Fruit fly (Drosophila melanogaster): ENCODE results near the gene CG2126.

The CG2126 gene

DNA sequence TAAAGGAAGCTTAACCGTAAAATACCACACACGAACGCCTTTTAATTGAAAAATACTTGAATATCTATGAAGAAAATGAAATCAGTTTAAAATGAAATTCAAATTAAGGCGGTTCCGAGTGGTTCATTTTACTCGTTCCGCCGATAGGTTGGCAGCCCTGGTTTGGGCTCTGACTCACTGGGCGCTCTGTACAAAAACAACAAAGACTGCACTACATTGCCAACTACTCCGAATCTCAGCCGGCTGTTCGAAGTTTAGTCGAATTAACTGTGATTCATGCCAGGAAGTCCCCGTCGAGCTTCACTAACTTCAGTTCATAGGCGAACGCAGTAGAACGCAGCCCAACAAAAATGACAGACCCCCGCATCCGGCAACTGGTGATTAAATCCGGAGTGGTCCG, 33.2 kb downstream of the CG2126 start, which contains the start of gene Tbca (continued):
- TF ChIP-seq amos (GFP tag; IDR thresholded peaks at IDR 0.05; ENCODE audit: partially characterized antibody) (peak; percentile 79), tin (GFP tag; optimal IDR thresholded peaks at IDR 0.05) (no peak), ERR (GFP tag; optimal IDR thresholded peaks at IDR 0.05) (no peak), repo (GFP tag; optimal IDR thresholded peaks at IDR 0.05) (no peak), salm (tag; optimal IDR thresholded peaks at IDR 0.05) (no peak), pfk (GFP tag; optimal IDR thresholded peaks at IDR 0.05) (peak; percentile 97), CG7271 (tag; optimal IDR thresholded peaks at IDR 0.05) (no peak), HLH3B (GFP tag; IDR thresholded peaks at IDR 0.05) (no peak), nmo (GFP tag; optimal IDR thresholded peaks at IDR 0.05) (peak; percentile 4), CG2678 (tag; optimal IDR thresholded peaks at IDR 0.05) (no peak), vfl (GFP tag; optimal IDR thresholded peaks at IDR 0.05) (no peak), Nf-YC (tag; optimal IDR thresholded peaks at IDR 0.05) (no peak), Antp (GFP tag; optimal IDR thresholded peaks at IDR 0.05) (no peak), CG6683 (GFP tag; optimal IDR thresholded peaks at IDR 0.05) (no peak)

- no peak for TF ChIP-seq wek (GFP tag; optimal IDR thresholded peaks at IDR 0.05)
- no peak for TF ChIP-seq CG31441 (GFP tag; IDR thresholded peaks at IDR 0.05)
- TF ChIP-seq CG2199 (GFP tag; IDR thresholded peaks at IDR 0.05), result no peak
- no peak for TF ChIP-seq Rx (GFP tag; IDR thresholded peaks at IDR 0.05)
- TF ChIP-seq salm (tag; optimal IDR thresholded peaks at IDR 0.05), result no peak
- no peak for TF ChIP-seq CG13624 (GFP tag; optimal IDR thresholded peaks at IDR 0.05)
- TF ChIP-seq row (GFP tag; IDR thresholded peaks at IDR 0.05), result peak; percentile 20; the same call in 1 of the 3 replicates
- TF ChIP-seq dan (GFP tag; IDR thresholded peaks at IDR 0.05), result no peak
- no peak for TF ChIP-seq CG7556 (GFP tag; optimal IDR thresholded peaks at IDR 0.05)
- peak; percentile 21 for TF ChIP-seq Deaf1 (tag; optimal IDR thresholded peaks at IDR 0.05)
- no peak for TF ChIP-seq Mes4 (GFP tag; optimal IDR thresholded peaks at IDR 0.05)
- TF ChIP-seq dati (GFP tag; IDR thresholded peaks at IDR 0.05), result no peak
- peak; percentile 44; the same call in 1 of the 2 replicates for TF ChIP-seq vvl (GFP tag; IDR thresholded peaks at IDR 0.05)
- TF ChIP-seq CG43689 (GFP tag; IDR thresholded peaks at IDR 0.05), result no peak
- no peak for TF ChIP-seq CG17385 (GFP tag; optimal IDR thresholded peaks at IDR 0.05)
- no peak for TF ChIP-seq CG17802 (tag; optimal IDR thresholded peaks at IDR 0.05)
- no peak for TF ChIP-seq ab (GFP tag; optimal IDR thresholded peaks at IDR 0.05)
- no peak for TF ChIP-seq GATAe (GFP tag; conservative IDR thresholded peaks at IDR 0.05)
- TF ChIP-seq tgo (GFP tag; IDR thresholded peaks at IDR 0.05), result no peak
- TF ChIP-seq CG6689 (GFP tag; IDR thresholded peaks at IDR 0.05), result no peak
- TF ChIP-seq CG7839 (tag; optimal IDR thresholded peaks at IDR 0.05), result no peak
- TF ChIP-seq cwo (GFP tag; optimal IDR thresholded peaks at IDR 0.05), result no peak
- no peak for TF ChIP-seq CHES-1-like (GFP tag; optimal IDR thresholded peaks at IDR 0.05)
- no peak for TF ChIP-seq E2f2 (GFP tag; IDR thresholded peaks at IDR 0.05)
- no peak for TF ChIP-seq pan (optimal IDR thresholded peaks at IDR 0.05)
- TF ChIP-seq pan (GFP tag; optimal IDR thresholded peaks at IDR 0.05 in 1 of 2, IDR thresholded peaks at IDR 0.05 in 1 of 2), result peak in 1 of 2 experiments; percentile 19
- no peak for TF ChIP-seq Oli (tag; optimal IDR thresholded peaks at IDR 0.05)
- TF ChIP-seq esg (GFP tag; conservative IDR thresholded peaks at IDR 0.05), result no peak
- no peak for TF ChIP-seq CTCF (GFP tag; optimal IDR thresholded peaks at IDR 0.05)
- no peak for TF ChIP-seq CG6683 (GFP tag; optimal IDR thresholded peaks at IDR 0.05)
- TF ChIP-seq CG3281 (GFP tag; optimal IDR thresholded peaks at IDR 0.05), result no peak
- TF ChIP-seq CG4328 (GFP tag; optimal IDR thresholded peaks at IDR 0.05), result no peak
- no peak for TF ChIP-seq CG10959 (GFP tag; IDR thresholded peaks at IDR 0.05)
- TF ChIP-seq bsh (GFP tag; optimal IDR thresholded peaks at IDR 0.05), result peak in 1 of 2 experiments; percentile 13
- TF ChIP-seq Nf-YC (tag; optimal IDR thresholded peaks at IDR 0.05), result no peak
- TF ChIP-seq CG10209 (GFP tag; optimal IDR thresholded peaks at IDR 0.05), result no peak
- no peak for TF ChIP-seq peb (GFP tag; IDR thresholded peaks at IDR 0.05)
- TF ChIP-seq bab2 (GFP tag; optimal IDR thresholded peaks at IDR 0.05), result no peak
- TF ChIP-seq sens-2 (GFP tag; IDR thresholded peaks at IDR 0.05), result no peak
- TF ChIP-seq Trl (optimal IDR thresholded peaks at IDR 0.05), result no peak
- TF ChIP-seq Trl (GFP tag; optimal IDR thresholded peaks at IDR 0.05), result no peak
These were observed 35.2 kb downstream of the CG2126 start for dm6 chr3R:31741278-31741677.

Data from whole organism, embryonic.